Fruit fly (Drosophila melanogaster) whole organism, embryonic: ENCODE results near the gene Sk1.

Experiments
- Adf1 ChIP-seq: fragments of 200-800 bp; sonication (Bioruptor generic); IDR thresholded peaks from 2 replicates; pipeline ENCODE4 v1.3.6; 2022; ENCODE audit warnings: missing biosample characterization, missing genetic modification characterization
- Bteb2 ChIP-seq: fragments of 200-800 bp; sonication (Bioruptor generic); optimal IDR thresholded peaks from 2 replicates; lab custom pipeline; 2016; ENCODE audit warnings: missing biosample characterization, missing genetic modification characterization
- CG1024 ChIP-seq: fragments of 200-800 bp; sonication (Bioruptor generic); IDR thresholded peaks from 2 replicates; pipeline ENCODE4 v1.3.6; 2022; ENCODE audit warnings: missing biosample characterization, missing genetic modification characterization
- CG11085 ChIP-seq: fragments of 200-800 bp; sonication (Bioruptor generic); IDR thresholded peaks from 2 replicates; pipeline ENCODE4 v1.3.6; 2022; ENCODE audit warnings: missing biosample characterization, missing genetic modification characterization
- CG13287 ChIP-seq: fragments of 200-800 bp; sonication (Bioruptor generic); IDR thresholded peaks from 2 replicates; pipeline ENCODE4 v1.3.6; 2022; ENCODE audit warnings: missing biosample characterization, missing genetic modification characterization; ENCODE audit not compliant: partially characterized antibody
- CG13624 ChIP-seq: fragments of 200-800 bp; sonication (Bioruptor generic); optimal IDR thresholded peaks from 2 replicates; lab custom pipeline; 2016; ENCODE audit warnings: missing biosample characterization, missing genetic modification characterization
- CG14860 ChIP-seq: fragments of 200-800 bp; sonication (Bioruptor generic); IDR thresholded peaks from 3 replicates; pipeline ENCODE4 v1.3.6; 2022; ENCODE audit warnings: missing biosample characterization, missing genetic modification characterization; ENCODE audit not compliant: partially characterized antibody
- CG15269 ChIP-seq: fragments of 200-800 bp; sonication (Bioruptor generic); optimal IDR thresholded peaks from 2 replicates; lab custom pipeline; 2018; ENCODE audit warnings: missing biosample characterization, mild to moderate bottlenecking, missing genetic modification characterization, moderate library complexity
- CG15696 ChIP-seq: fragments of 200-800 bp; sonication (Bioruptor generic); optimal IDR thresholded peaks from 2 replicates; lab custom pipeline; 2019; ENCODE audit warnings: missing biosample characterization, mild to moderate bottlenecking, missing genetic modification characterization, moderate library complexity
- CG17359 ChIP-seq: fragments of 200-800 bp; sonication (Bioruptor generic); optimal IDR thresholded peaks from 3 replicates; lab custom pipeline; 2018; ENCODE audit warnings: missing biosample characterization, mild to moderate bottlenecking, missing genetic modification characterization, moderate library complexity
- CG17802 ChIP-seq: fragments of 200-800 bp; sonication (Bioruptor generic); optimal IDR thresholded peaks from 2 replicates; lab custom pipeline; 2018; ENCODE audit warnings: missing biosample characterization, mild to moderate bottlenecking, missing genetic modification characterization, moderate library complexity
- CG18599 ChIP-seq: fragments of 200-800 bp; sonication (Bioruptor generic); optimal IDR thresholded peaks from 3 replicates; lab custom pipeline; 2017; ENCODE audit warnings: missing biosample characterization, missing genetic modification characterization, mild to moderate bottlenecking, moderate library complexity, missing genetic modification reagents
- CG2116 ChIP-seq: fragments of 200-800 bp; sonication (Bioruptor generic); optimal IDR thresholded peaks from 3 replicates; lab custom pipeline; 2018; ENCODE audit warnings: missing biosample characterization, mild to moderate bottlenecking, missing genetic modification characterization
- CG3838 ChIP-seq: fragments of 200-800 bp; sonication (Bioruptor generic); optimal IDR thresholded peaks from 3 replicates; lab custom pipeline; 2016; ENCODE audit warnings: missing biosample characterization, missing genetic modification characterization
- CG3847 ChIP-seq: fragments of 200-800 bp; sonication (Bioruptor generic); IDR thresholded peaks from 2 replicates; pipeline ENCODE4 v1.3.6; 2022; ENCODE audit warnings: missing biosample characterization, missing genetic modification characterization
- CG5953 ChIP-seq: fragments of 200-800 bp; sonication (Bioruptor generic); IDR thresholded peaks from 2 replicates; pipeline ENCODE4 v1.3.6; 2022; ENCODE audit warnings: missing biosample characterization, missing genetic modification characterization
- CG6683 ChIP-seq: fragments of 200-800 bp; sonication (Bioruptor generic); optimal IDR thresholded peaks from 2 replicates; lab custom pipeline; 2017; ENCODE audit warnings: missing biosample characterization, mild to moderate bottlenecking, missing genetic modification characterization, missing genetic modification reagents
- CG7271 ChIP-seq: fragments of 200-800 bp; sonication (Bioruptor generic); optimal IDR thresholded peaks from 2 replicates; lab custom pipeline; 2018; ENCODE audit warnings: missing biosample characterization, mild to moderate bottlenecking, missing genetic modification characterization, moderate library complexity
- CG7357 ChIP-seq: fragments of 200-800 bp; sonication (Bioruptor generic); IDR thresholded peaks from 3 replicates; pipeline ENCODE4 v1.3.6; 2022; ENCODE audit warnings: missing biosample characterization, missing genetic modification characterization
- CG7556 ChIP-seq: fragments of 200-800 bp; sonication (Bioruptor generic); optimal IDR thresholded peaks from 2 replicates; lab custom pipeline; 2017; ENCODE audit warnings: missing biosample characterization, mild to moderate bottlenecking, missing genetic modification characterization
- CG7963 ChIP-seq: fragments of 200-800 bp; sonication (Bioruptor generic); IDR thresholded peaks from 3 replicates; pipeline ENCODE4 v1.3.6; 2022; ENCODE audit warnings: missing biosample characterization, missing genetic modification characterization; ENCODE audit not compliant: partially characterized antibody
- CG8281 ChIP-seq: fragments of 200-800 bp; sonication (Bioruptor generic); optimal IDR thresholded peaks from 2 replicates; lab custom pipeline; 2018; ENCODE audit warnings: missing biosample characterization, mild to moderate bottlenecking, missing genetic modification characterization, moderate library complexity
- CG9797 ChIP-seq: fragments of 200-800 bp; sonication (Bioruptor generic); optimal IDR thresholded peaks from 3 replicates; lab custom pipeline; 2018; ENCODE audit warnings: missing biosample characterization, mild to moderate bottlenecking, missing genetic modification characterization
- CG9817 ChIP-seq: fragments of 200-800 bp; sonication (Bioruptor generic); optimal IDR thresholded peaks from 2 replicates; lab custom pipeline; 2018; ENCODE audit warnings: missing biosample characterization, mild to moderate bottlenecking, missing genetic modification characterization, moderate library complexity
- CG9932 ChIP-seq: fragments of 200-800 bp; sonication (Bioruptor generic); IDR thresholded peaks from 2 replicates; pipeline ENCODE4 v1.3.6; 2022; ENCODE audit warnings: missing biosample characterization, missing genetic modification characterization
- ERR ChIP-seq: fragments of 200-800 bp; sonication (Bioruptor generic); optimal IDR thresholded peaks from 2 replicates; lab custom pipeline; 2016; ENCODE audit warnings: missing biosample characterization, missing genetic modification characterization
- Ets65A ChIP-seq: fragments of 200-800 bp; sonication (Bioruptor generic); peaks from one replicate; lab custom pipeline; 2016; ENCODE audit warnings: missing biosample characterization, missing genetic modification characterization
- H2.0 ChIP-seq: fragments of 200-800 bp; sonication (Bioruptor generic); IDR thresholded peaks from 2 replicates; pipeline ENCODE4 v1.3.6; 2022; ENCODE audit warnings: missing biosample characterization, missing genetic modification characterization
- Hr39 ChIP-seq: fragments of >200 bp; optimal IDR thresholded peaks from 2 replicates; lab custom pipeline; 2017
- Meics ChIP-seq: fragments of 200-800 bp; sonication (Bioruptor generic); optimal IDR thresholded peaks from 2 replicates; lab custom pipeline; 2017; ENCODE audit warnings: missing biosample characterization, mild to moderate bottlenecking, missing genetic modification characterization
- Opbp ChIP-seq: fragments of 200-800 bp; sonication (Bioruptor generic); IDR thresholded peaks from 3 replicates; pipeline ENCODE4 v1.3.6; 2022; ENCODE audit warnings: missing biosample characterization, missing genetic modification characterization; ENCODE audit not compliant: partially characterized antibody
- Vsx1 ChIP-seq: fragments of 200-800 bp; sonication (Bioruptor generic); optimal IDR thresholded peaks from 2 replicates; lab custom pipeline; 2017; ENCODE audit warnings: missing biosample characterization, mild to moderate bottlenecking, missing genetic modification characterization, missing genetic modification reagents
- emc ChIP-seq: fragments of 200-800 bp; sonication (Bioruptor generic); optimal IDR thresholded peaks from 2 replicates; lab custom pipeline; 2016; ENCODE audit warnings: missing biosample characterization, missing genetic modification characterization
- ftz-f1 ChIP-seq: fragments of 200-800 bp; sonication (Bioruptor generic); optimal IDR thresholded peaks from 2 replicates; lab custom pipeline; 2016; ENCODE audit warnings: missing biosample characterization, missing genetic modification characterization
- gro ChIP-seq: fragments of 200-800 bp; sonication (Bioruptor generic); optimal IDR thresholded peaks from 2 replicates; lab custom pipeline; 2016; ENCODE audit warnings: missing biosample characterization, missing genetic modification characterization
- insv ChIP-seq, 2 experiments: fragments of 200-800 bp; sonication (Bioruptor generic); optimal IDR thresholded peaks; 3 replicates each; lab custom pipeline; 2016 to 2018; ENCODE audit warnings: missing biosample characterization in 2 of 2, missing genetic modification characterization in 2 of 2
- jigr1 ChIP-seq: fragments of 200-800 bp; sonication (Bioruptor generic); IDR thresholded peaks from 3 replicates; pipeline ENCODE4 v1.3.6; 2022; ENCODE audit warnings: missing biosample characterization, missing genetic modification characterization
- jing ChIP-seq: fragments of 200-800 bp; sonication (Bioruptor generic); optimal IDR thresholded peaks from 2 replicates; lab custom pipeline; 2018; ENCODE audit warnings: missing biosample characterization, mild to moderate bottlenecking, missing genetic modification characterization
- kni ChIP-seq: fragments of 200-800 bp; sonication (Bioruptor generic); optimal IDR thresholded peaks from 3 replicates; lab custom pipeline; 2017; ENCODE audit warnings: mild to moderate bottlenecking, missing biosample characterization, missing genetic modification reagents, missing genetic modification characterization
- lab ChIP-seq: fragments of 200-800 bp; sonication (Bioruptor generic); optimal IDR thresholded peaks from 3 replicates; lab custom pipeline; 2017; ENCODE audit warnings: missing biosample characterization, missing genetic modification characterization, mild to moderate bottlenecking, moderate library complexity, missing genetic modification reagents
- nmo ChIP-seq: fragments of 200-800 bp; sonication (Bioruptor generic); optimal IDR thresholded peaks from 2 replicates; lab custom pipeline; 2018; ENCODE audit warnings: missing biosample characterization, mild to moderate bottlenecking, missing genetic modification characterization, moderate library complexity
- pnt ChIP-seq: fragments of 200-800 bp; sonication (Bioruptor generic); optimal IDR thresholded peaks from 3 replicates; lab custom pipeline; 2016; ENCODE audit warnings: missing biosample characterization, missing genetic modification characterization
- prd ChIP-seq, 3 experiments: fragments of >200 bp in 2 of 3; fragments of 200-800 bp in 1 of 3; sonication (Bioruptor generic) in 1 of 3; optimal IDR thresholded peaks in 2 of 3; IDR thresholded peaks in 1 of 3; 2 replicates in 2 of 3; 3 replicates in 1 of 3; pipeline versions ENCODE4 v1.3.6 to Lab custom; 2017 to 2022; ENCODE audit warnings: missing biosample characterization in 1 of 3, missing genetic modification characterization in 1 of 3
- sc ChIP-seq, 3 experiments: fragments of >200 bp in 2 of 3; fragments of 200-800 bp in 1 of 3; sonication (Bioruptor generic) in 1 of 3; optimal IDR thresholded peaks; 2 replicates in 2 of 3; 3 replicates in 1 of 3; lab custom pipeline; 2017; ENCODE audit warnings: mild to moderate bottlenecking in 1 of 3, missing biosample characterization in 1 of 3, missing genetic modification characterization in 1 of 3, missing genetic modification reagents in 1 of 3
- slbo ChIP-seq: fragments of 200-800 bp; sonication (Bioruptor generic); IDR thresholded peaks from 2 replicates; pipeline ENCODE4 v1.3.6; 2022; ENCODE audit warnings: missing biosample characterization, missing genetic modification characterization
- sob ChIP-seq: fragments of 200-800 bp; sonication (Bioruptor generic); IDR thresholded peaks from 2 replicates; pipeline ENCODE4 v1.3.6; 2022; ENCODE audit warnings: missing biosample characterization, missing genetic modification characterization
- sr ChIP-seq: fragments of 200-800 bp; sonication (Bioruptor generic); IDR thresholded peaks from 3 replicates; pipeline ENCODE4 v1.3.6; 2022; ENCODE audit warnings: missing biosample characterization, missing genetic modification characterization
- sug ChIP-seq: fragments of 200-800 bp; optimal IDR thresholded peaks from 2 replicates; lab custom pipeline; 2019; ENCODE audit warnings: missing biosample characterization, mild to moderate bottlenecking, missing genetic modification characterization, moderate library complexity
- tin ChIP-seq: fragments of 200-800 bp; sonication (Bioruptor generic); optimal IDR thresholded peaks from 3 replicates; lab custom pipeline; 2016; ENCODE audit warnings: missing biosample characterization, missing genetic modification characterization

Gene Sk1

dm6 chrX:11452846-11453391, 10.6 kb downstream of the Sk1 start (continued):
- TF ChIP-seq CG7271: no peak
- TF ChIP-seq Vsx1 (GFP tag; lab: Kevin White, UChicago): no peak
- peak; percentile 52 for TF ChIP-seq Adf1 (GFP tag; lab: Robert Waterston, UW)
- TF ChIP-seq CG14860: no peak
- TF ChIP-seq gro: peak; percentile 83
- TF ChIP-seq CG15696 (tag; lab: Kevin White, UChicago): no peak
- TF ChIP-seq CG3847 (GFP tag; lab: Robert Waterston, UW): peak; percentile 66
- no peak for TF ChIP-seq CG2116 (GFP tag; lab: Kevin White, UChicago)
- peak; percentile 84 for TF ChIP-seq CG17359 (tag; lab: Kevin White, UChicago)
- TF ChIP-seq jing (GFP tag; lab: Kevin White, UChicago): peak; percentile 50
- TF ChIP-seq CG11085: peak; percentile 63
- TF ChIP-seq CG7556 (GFP tag; lab: Kevin White, UChicago): peak; percentile 76
- TF ChIP-seq CG13624 (GFP tag; lab: Kevin White, UChicago): peak; percentile 72
- peak; percentile 14 for TF ChIP-seq sug (tag; lab: Kevin White, UChicago)
- peak; percentile 75 for TF ChIP-seq sr (GFP tag; lab: Robert Waterston, UW)
- TF ChIP-seq insv (GFP tag; optimal IDR thresholded peaks at IDR 0.05; lab: Kevin White, UChicago): peak in 1 of 2 experiments; percentile 87
- TF ChIP-seq tin (GFP tag; lab: Kevin White, UChicago): peak; percentile 65
- TF ChIP-seq prd (optimal IDR thresholded peaks at IDR 0.05; lab: Kevin White, UChicago): no peak
- TF ChIP-seq prd (GFP tag; IDR thresholded peaks at IDR 0.05; lab: Robert Waterston, UW): peak; percentile 87
- peak; percentile 20 for TF ChIP-seq CG8281
- TF ChIP-seq sob (GFP tag; lab: Robert Waterston, UW): peak; percentile 78
- TF ChIP-seq sc (optimal IDR thresholded peaks at IDR 0.05; lab: Kevin White, UChicago): no peak
- peak; percentile 35 for TF ChIP-seq sc (GFP tag; optimal IDR thresholded peaks at IDR 0.05; lab: Kevin White, UChicago)
- TF ChIP-seq nmo (GFP tag; lab: Kevin White, UChicago): peak; percentile 82
- TF ChIP-seq CG7357: peak; percentile 52; the same call in 1 of the 3 replicates
- peak; percentile 44 for TF ChIP-seq CG9817 (tag; lab: Kevin White, UChicago)
- no peak for TF ChIP-seq Opbp (GFP tag; lab: Robert Waterston, UW)
- peak; percentile 28; the same call in 1 of the 2 replicates for TF ChIP-seq CG13287
- peak; percentile 87 for TF ChIP-seq H2.0 (GFP tag; lab: Robert Waterston, UW)
- peak; percentile 49 for TF ChIP-seq Bteb2 (GFP tag; lab: Kevin White, UChicago)
- TF ChIP-seq CG9797 (GFP tag; lab: Kevin White, UChicago): no peak
- no peak for TF ChIP-seq Hr39
- peak; percentile 40 for TF ChIP-seq CG17802 (tag; lab: Kevin White, UChicago)
- peak; percentile 76 for TF ChIP-seq CG1024 (GFP tag; lab: Robert Waterston, UW)
- peak; percentile 41 for TF ChIP-seq CG6683 (GFP tag; lab: Kevin White, UChicago)
- TF ChIP-seq CG3838: no peak
- TF ChIP-seq kni (GFP tag; lab: Kevin White, UChicago): no peak
- peak; percentile 64 for TF ChIP-seq Meics
- peak; percentile 88 for TF ChIP-seq lab (GFP tag; lab: Kevin White, UChicago)
- no peak for TF ChIP-seq CG7963 (GFP tag; lab: Robert Waterston, UW)
- TF ChIP-seq slbo: peak; percentile 81
- peak; percentile 79 for TF ChIP-seq pnt (GFP tag; lab: Kevin White, UChicago)
- peak; percentile 55 for TF ChIP-seq ERR (GFP tag; lab: Kevin White, UChicago)
- peak; percentile 95 for TF ChIP-seq Ets65A
- TF ChIP-seq jigr1 (GFP tag; lab: Robert Waterston, UW): peak; percentile 63; the same call in 2 of the 3 replicates
- TF ChIP-seq emc: no peak
- peak; percentile 24 for TF ChIP-seq ftz-f1 (GFP tag; lab: Kevin White, UChicago)
- peak; percentile 93 for TF ChIP-seq CG18599
- peak; percentile 72 for TF ChIP-seq CG15269 (tag; lab: Kevin White, UChicago)
- peak; percentile 75; the same call in 1 of the 2 replicates for TF ChIP-seq CG5953 (GFP tag; lab: Robert Waterston, UW)
- peak; percentile 66 for TF ChIP-seq CG9932
